Worm (Caenorhabditis elegans) whole organism, L4/young adult: ENCODE measurements around the gene ZK180.6.
A peak's percentile ranks its signal among the peaks of the same experiment; 100 is the strongest.

Experiments used
- W03F9.2 ChIP-seq: fragments of 150-350 bp; optimal IDR thresholded peaks from 2 replicates; lab custom pipeline; 2014; ENCODE audit warnings: missing biosample characterization, missing genetic modification characterization
- dao-5 ChIP-seq: sonication (generic microtip); optimal IDR thresholded peaks from 2 replicates; lab custom pipeline; 2016; ENCODE audit warnings: missing genotype, missing genetic modification characterization, moderate library complexity, missing compliant biosample characterization

The ZK180.6 gene

ce11 chrIV:4470885-4471772 is 53.7 kb downstream of the ZK180.6 start:
- TF ChIP-seq dao-5 = no peak
- TF ChIP-seq W03F9.2 = peak; percentile 4
